Fruit fly (Drosophila melanogaster): Measurements from ENCODE around the gene Ir7c.
A peak's percentile ranks its signal among the peaks of the same experiment; 100 is the strongest.

Gene Ir7c

dm6 chrX:7892539-7892899 is 18.3 kb downstream of the Ir7c start (continued):
- TF ChIP-seq org-1 (GFP tag; optimal IDR thresholded peaks at IDR 0.05), result no peak
- TF ChIP-seq cad (GFP tag; optimal IDR thresholded peaks at IDR 0.05), result no peak
- no peak for TF ChIP-seq CG6791 (GFP tag; IDR thresholded peaks at IDR 0.05; ENCODE audit: partially characterized antibody)
- no peak for TF ChIP-seq Max (GFP tag; optimal IDR thresholded peaks at IDR 0.05)
- no peak for TF ChIP-seq Dp (GFP tag; optimal IDR thresholded peaks at IDR 0.05)
- no peak for TF ChIP-seq CG8281 (tag; optimal IDR thresholded peaks at IDR 0.05)
- no peak for TF ChIP-seq zf30C (GFP tag; optimal IDR thresholded peaks at IDR 0.05)
- 0 out of 3 replicates have a peak, but pooled peaks have one; percentile 16 for TF ChIP-seq row (GFP tag; IDR thresholded peaks at IDR 0.05)
- TF ChIP-seq CG11456 (GFP tag; IDR thresholded peaks at IDR 0.05), result no peak
- no peak for TF ChIP-seq sens-2 (GFP tag; IDR thresholded peaks at IDR 0.05)
- TF ChIP-seq ase (GFP tag; IDR thresholded peaks at IDR 0.05), result no peak
- no peak for TF ChIP-seq CG14667 (GFP tag; IDR thresholded peaks at IDR 0.05)
- no peak for TF ChIP-seq CG12219 (GFP tag; optimal IDR thresholded peaks at IDR 0.05)
- TF ChIP-seq crol (GFP tag; IDR thresholded peaks at IDR 0.05), result no peak
- no peak for TF ChIP-seq CG1024 (GFP tag; IDR thresholded peaks at IDR 0.05)
- peak; percentile 23 for TF ChIP-seq phol (tag; optimal IDR thresholded peaks at IDR 0.05)
- no peak for TF ChIP-seq CG4854 (GFP tag; optimal IDR thresholded peaks at IDR 0.05)
- no peak for TF ChIP-seq psq (GFP tag; optimal IDR thresholded peaks at IDR 0.05)
- TF ChIP-seq slbo (GFP tag; IDR thresholded peaks at IDR 0.05), result no peak
- TF ChIP-seq CoRest (tag; optimal IDR thresholded peaks at IDR 0.05), result no peak
- no peak for TF ChIP-seq gsb (GFP tag; IDR thresholded peaks at IDR 0.05)
- TF ChIP-seq CG6854 (GFP tag; optimal IDR thresholded peaks at IDR 0.05), result no peak
- TF ChIP-seq slou (GFP tag; optimal IDR thresholded peaks at IDR 0.05), result no peak
- no peak for TF ChIP-seq NfI (GFP tag; optimal IDR thresholded peaks at IDR 0.05)
- TF ChIP-seq CG2678 (tag; optimal IDR thresholded peaks at IDR 0.05), result peak; percentile 29
- TF ChIP-seq Mad (GFP tag; optimal IDR thresholded peaks at IDR 0.05), result no peak
- TF ChIP-seq Trl (optimal IDR thresholded peaks at IDR 0.05), result no peak
- TF ChIP-seq Trl (GFP tag; optimal IDR thresholded peaks at IDR 0.05), result no peak
- TF ChIP-seq fd96Cb (tag; optimal IDR thresholded peaks at IDR 0.05), result no peak
- TF ChIP-seq CG17912 (GFP tag; optimal IDR thresholded peaks at IDR 0.05), result no peak
- TF ChIP-seq kay (GFP tag; optimal IDR thresholded peaks at IDR 0.05), result no peak
- TF ChIP-seq CG7271 (tag; optimal IDR thresholded peaks at IDR 0.05), result peak; percentile 11
- 0 out of 2 replicates have a peak, but pooled peaks have one; percentile 28 for TF ChIP-seq Drgx (GFP tag; IDR thresholded peaks at IDR 0.05)
- TF ChIP-seq CG18764 (GFP tag; optimal IDR thresholded peaks at IDR 0.05), result no peak
- TF ChIP-seq CG6683 (GFP tag; optimal IDR thresholded peaks at IDR 0.05), result no peak
- no peak for TF ChIP-seq BEAF-32 (GFP tag; optimal IDR thresholded peaks at IDR 0.05)
- no peak for TF ChIP-seq YL-1 (GFP tag; optimal IDR thresholded peaks at IDR 0.05)
- no peak for TF ChIP-seq CG18476 (GFP tag; optimal IDR thresholded peaks at IDR 0.05)
- 0 out of 3 replicates have a peak, but pooled peaks have one; percentile 29 for TF ChIP-seq CG17361 (GFP tag; IDR thresholded peaks at IDR 0.05)
- no peak for TF ChIP-seq Nf-YA (GFP tag; IDR thresholded peaks at IDR 0.05)
- peak; percentile 10 for TF ChIP-seq Ets65A (GFP tag)
- no peak for TF ChIP-seq BtbVII (GFP tag; optimal IDR thresholded peaks at IDR 0.05)
- no peak for TF ChIP-seq hbn (GFP tag; IDR thresholded peaks at IDR 0.05; ENCODE audit: partially characterized antibody)
- TF ChIP-seq da (GFP tag; optimal IDR thresholded peaks at IDR 0.05), result no peak
- no peak for TF ChIP-seq CG17568 (GFP tag; optimal IDR thresholded peaks at IDR 0.05)
- TF ChIP-seq so (GFP tag; IDR thresholded peaks at IDR 0.05), result no peak
- peak; percentile 62 for TF ChIP-seq CG4404 (GFP tag; IDR thresholded peaks at IDR 0.05)
- no peak for TF ChIP-seq ap (GFP tag; IDR thresholded peaks at IDR 0.05)
- no peak for TF ChIP-seq CG42726 (GFP tag; IDR thresholded peaks at IDR 0.05; ENCODE audit: partially characterized antibody)
- TF ChIP-seq ab (GFP tag; optimal IDR thresholded peaks at IDR 0.05), result no peak
- TF ChIP-seq CG2199 (GFP tag; IDR thresholded peaks at IDR 0.05), result no peak
- TF ChIP-seq ac (GFP tag; optimal IDR thresholded peaks at IDR 0.05), result peak; percentile 35
- no peak for TF ChIP-seq pfk (GFP tag; optimal IDR thresholded peaks at IDR 0.05)

Data from whole organism, embryonic.